Fruit fly (Drosophila melanogaster): ENCODE data around the gene CG8119.
A peak's percentile ranks its signal among the peaks of the same experiment; 100 is the strongest.

The CG8119 gene

dm6 chrX:15619631-15619960 is 42.8 kb upstream of the CG8119 start:
- TF ChIP-seq Dfd (GFP tag; optimal IDR thresholded peaks at IDR 0.05): peak; percentile 29
- no peak for TF ChIP-seq sv (GFP tag; optimal IDR thresholded peaks at IDR 0.05)

- TF ChIP-seq sage (GFP tag; optimal IDR thresholded peaks at IDR 0.05): no peak
- no peak for TF ChIP-seq Sp1 (GFP tag; optimal IDR thresholded peaks at IDR 0.05)
- TF ChIP-seq woc (GFP tag; optimal IDR thresholded peaks at IDR 0.05): no peak
- no peak for TF ChIP-seq Rel (GFP tag; optimal IDR thresholded peaks at IDR 0.05)
- no peak for TF ChIP-seq Rel (tag; optimal IDR thresholded peaks at IDR 0.05)
- no peak for TF ChIP-seq rgr (GFP tag; optimal IDR thresholded peaks at IDR 0.05)
- TF ChIP-seq CG32264 (GFP tag; optimal IDR thresholded peaks at IDR 0.05): no peak
Observed at dm6 chrX:15620439-15621227, 41.8 kb upstream of the CG8119 start.

dm6 chrX:15622970-15623402 is 39.4 kb upstream of the CG8119 start:
- TF ChIP-seq Hr83 (GFP tag; optimal IDR thresholded peaks at IDR 0.05; ENCODE audit: poor library complexity, severe bottlenecking) (no peak), brk (GFP tag; optimal IDR thresholded peaks at IDR 0.05) (peak; percentile 73), woc (GFP tag; optimal IDR thresholded peaks at IDR 0.05) (peak; percentile 90), Abd-B (GFP tag; optimal IDR thresholded peaks at IDR 0.05) (no peak), Hr78 (GFP tag; optimal IDR thresholded peaks at IDR 0.05) (no peak), GATAd (GFP tag; optimal IDR thresholded peaks at IDR 0.05) (no peak), CG9705 (GFP tag; optimal IDR thresholded peaks at IDR 0.05) (peak; percentile 72), Myc (optimal IDR thresholded peaks at IDR 0.05) (no peak), Rel (GFP tag; optimal IDR thresholded peaks at IDR 0.05) (peak; percentile 77), Rel (tag; optimal IDR thresholded peaks at IDR 0.05) (peak; percentile 23), sv (GFP tag; optimal IDR thresholded peaks at IDR 0.05) (peak; percentile 26), tai (GFP tag; optimal IDR thresholded peaks at IDR 0.05) (peak; percentile 58), sage (GFP tag; optimal IDR thresholded peaks at IDR 0.05) (peak; percentile 65), dl (GFP tag; optimal IDR thresholded peaks at IDR 0.05; ENCODE audit: insufficient read depth in 1 of 2, partially characterized antibody in 2 of 2) (no peak), N (GFP tag; optimal IDR thresholded peaks at IDR 0.05) (no peak), HLH106 (tag; optimal IDR thresholded peaks at IDR 0.05) (peak; percentile 87), jim (GFP tag; optimal IDR thresholded peaks at IDR 0.05) (no peak), dmrt93B (GFP tag; optimal IDR thresholded peaks at IDR 0.05) (peak; percentile 76), Jra (GFP tag; optimal IDR thresholded peaks at IDR 0.05) (peak; percentile 50), Hnf4 (GFP tag; optimal IDR thresholded peaks at IDR 0.05) (peak; percentile 87), CG32264 (GFP tag; optimal IDR thresholded peaks at IDR 0.05) (peak; percentile 68), rgr (GFP tag; optimal IDR thresholded peaks at IDR 0.05) (peak; percentile 84), Vsx2 (GFP tag; optimal IDR thresholded peaks at IDR 0.05; ENCODE audit: partially characterized antibody) (no peak), dsf (GFP tag; optimal IDR thresholded peaks at IDR 0.05; ENCODE audit: borderline replicate concordance) (no peak), foxo (GFP tag; optimal IDR thresholded peaks at IDR 0.05) (peak in 1 of 2 experiments; percentile 94), Dif (GFP tag; optimal IDR thresholded peaks at IDR 0.05; ENCODE audit: partially characterized antibody) (no peak), Dfd (GFP tag; optimal IDR thresholded peaks at IDR 0.05) (no peak), usp (GFP tag; optimal IDR thresholded peaks at IDR 0.05) (no peak), CrebA (GFP tag; optimal IDR thresholded peaks at IDR 0.05; ENCODE audit: borderline replicate concordance) (peak; percentile 69), pan (optimal IDR thresholded peaks at IDR 0.05) (no peak), OdsH (GFP tag; optimal IDR thresholded peaks at IDR 0.05) (peak; percentile 82), h (GFP tag; optimal IDR thresholded peaks at IDR 0.05) (peak; percentile 87), Sp1 (GFP tag; optimal IDR thresholded peaks at IDR 0.05) (peak; percentile 85), br (GFP tag; optimal IDR thresholded peaks at IDR 0.05) (peak; percentile 78), fru (GFP tag; optimal IDR thresholded peaks at IDR 0.05) (peak; percentile 92), Mio (GFP tag; optimal IDR thresholded peaks at IDR 0.05) (no peak), psq (GFP tag; optimal IDR thresholded peaks at IDR 0.05) (peak; percentile 84), ey (GFP tag; optimal IDR thresholded peaks at IDR 0.05) (peak; percentile 87), lola (GFP tag; optimal IDR thresholded peaks at IDR 0.05) (no peak)
